Worm (Caenorhabditis elegans) whole organism, L4 larva: Measurements from ENCODE around the gene ifta-2.

Experiments
- F26F4.8 ChIP-seq: fragments of 200-800 bp; sonication (Bioruptor generic); conservative IDR thresholded peaks from 2 replicates; pipeline ENCODE4 v1.3.6; 2022; ENCODE audit warnings: missing genetic modification characterization, missing compliant biosample characterization
- mxl-3 ChIP-seq: fragments of 200-800 bp; sonication (Bioruptor generic); optimal IDR thresholded peaks from 2 replicates; lab custom pipeline; 2018; ENCODE audit warnings: mild to moderate bottlenecking, missing genetic modification characterization, missing compliant biosample characterization
- nhr-6 ChIP-seq: fragments of 150-350 bp; optimal IDR thresholded peaks from 2 replicates; lab custom pipeline; 2014; ENCODE audit warnings: missing biosample characterization, missing genetic modification characterization
- nhr-76 ChIP-seq: fragments of 150-350 bp; optimal IDR thresholded peaks from 2 replicates; lab custom pipeline; 2014; ENCODE audit warnings: missing biosample characterization, missing genetic modification characterization
- pha-4 ChIP-seq, 2 experiments: fragments of 150-350 bp in 1 of 2; fragments of 200-800 bp in 1 of 2; sonication (Bioruptor generic) in 1 of 2; IDR thresholded peaks in 1 of 2; optimal IDR thresholded peaks in 1 of 2; 2 replicates each; pipeline versions ENCODE4 v1.3.6 to Lab custom; 2014 to 2022; ENCODE audit warnings: missing genetic modification characterization in 2 of 2, missing genetic modification reagents in 2 of 2, missing biosample characterization in 1 of 2, missing compliant biosample characterization in 1 of 2
- zfp-3 ChIP-seq: fragments of 200-800 bp; sonication (Bioruptor generic); conservative IDR thresholded peaks from 2 replicates; pipeline ENCODE4 v1.3.6; 2022; ENCODE audit warnings: missing genetic modification reagents, missing genetic modification characterization, missing compliant biosample characterization

- TF ChIP-seq pha-4 (GFP tag; IDR thresholded peaks at IDR 0.05; lab: Robert Waterston, UW) (peak; percentile 81), pha-4 (tag; optimal IDR thresholded peaks at IDR 0.05; lab: Kevin White, UChicago) (no peak), nhr-76 (tag; lab: Kevin White, UChicago) (no peak), mxl-3 (GFP tag; lab: Kevin White, UChicago) (no peak), zfp-3 (GFP tag; lab: Robert Waterston, UW) (peak; percentile 98), nhr-6 (peak; percentile 61), F26F4.8 (GFP tag; lab: Robert Waterston, UW) (peak; percentile 56; the same call in 1 of the 2 replicates)
These were observed 20.5 kb downstream of the ifta-2 start for ce11 chrIV:17281060-17282021.
